Fruit fly (Drosophila melanogaster) whole organism, prepupa: Measurements from ENCODE around the gene Nak.

Experiments
- CG10631 ChIP-seq: fragments of 200-800 bp; sonication (Bioruptor generic); optimal IDR thresholded peaks from 2 replicates; lab custom pipeline; 2016; ENCODE audit warnings: missing biosample characterization, missing genetic modification characterization
- CG10669 ChIP-seq: fragments of 200-800 bp; sonication (Bioruptor generic); optimal IDR thresholded peaks from 3 replicates; lab custom pipeline; 2018; ENCODE audit warnings: missing biosample characterization, mild to moderate bottlenecking, missing genetic modification characterization, moderate library complexity
- CG11294 ChIP-seq: fragments of 200-800 bp; sonication (Bioruptor generic); IDR thresholded peaks from 2 replicates; pipeline ENCODE4 v1.3.6; 2022; ENCODE audit warnings: missing biosample characterization, missing genetic modification characterization
- CG11762 ChIP-seq: fragments of 200-800 bp; sonication (Bioruptor generic); optimal IDR thresholded peaks from 3 replicates; lab custom pipeline; 2016; ENCODE audit warnings: missing biosample characterization, missing genetic modification characterization; ENCODE audit not compliant: insufficient read depth
- CG11902 ChIP-seq: fragments of 200-800 bp; sonication (Bioruptor generic); optimal IDR thresholded peaks from 3 replicates; lab custom pipeline; 2016; ENCODE audit warnings: missing biosample characterization, missing genetic modification characterization
- CG1621 ChIP-seq: fragments of 200-800 bp; sonication (Bioruptor generic); optimal IDR thresholded peaks from 3 replicates; lab custom pipeline; 2018; ENCODE audit warnings: missing biosample characterization, mild to moderate bottlenecking, missing genetic modification characterization
- CG16779 ChIP-seq: fragments of 200-800 bp; sonication (Bioruptor generic); optimal IDR thresholded peaks from 3 replicates; lab custom pipeline; 2017; ENCODE audit warnings: missing biosample characterization, mild to moderate bottlenecking, missing genetic modification characterization
- CG3032 ChIP-seq: fragments of 200-800 bp; optimal IDR thresholded peaks from 2 replicates; lab custom pipeline; 2019; ENCODE audit warnings: missing biosample characterization, mild to moderate bottlenecking, missing genetic modification characterization, moderate library complexity
- CG31627 ChIP-seq: fragments of 200-800 bp; sonication (Bioruptor generic); optimal IDR thresholded peaks from 3 replicates; lab custom pipeline; 2016; ENCODE audit warnings: missing biosample characterization, missing genetic modification characterization
- CG32006 ChIP-seq: fragments of 200-800 bp; sonication (Bioruptor generic); optimal IDR thresholded peaks from 3 replicates; lab custom pipeline; 2017; ENCODE audit warnings: missing biosample characterization, mild to moderate bottlenecking, missing genetic modification characterization
- CG34406 ChIP-seq: fragments of 200-800 bp; sonication (Bioruptor generic); optimal IDR thresholded peaks from 3 replicates; lab custom pipeline; 2016; ENCODE audit warnings: missing biosample characterization, missing genetic modification characterization
- CG3919 ChIP-seq: fragments of 200-800 bp; sonication (Bioruptor generic); optimal IDR thresholded peaks from 3 replicates; lab custom pipeline; 2016; ENCODE audit warnings: missing biosample characterization, missing genetic modification characterization
- CG4318 ChIP-seq: fragments of 200-800 bp; sonication (Bioruptor generic); optimal IDR thresholded peaks from 3 replicates; lab custom pipeline; 2017; ENCODE audit warnings: missing biosample characterization, mild to moderate bottlenecking, missing genetic modification characterization
- CG6163 ChIP-seq: fragments of 200-800 bp; sonication (Bioruptor generic); IDR thresholded peaks from 3 replicates; pipeline ENCODE4 v1.3.6; 2022; ENCODE audit warnings: missing biosample characterization, missing genetic modification characterization
- CG6276 ChIP-seq: fragments of 200-800 bp; sonication (Bioruptor generic); optimal IDR thresholded peaks from 2 replicates; lab custom pipeline; 2017; ENCODE audit warnings: missing biosample characterization, mild to moderate bottlenecking, missing genetic modification characterization
- CG6792 ChIP-seq: fragments of 200-800 bp; sonication (Bioruptor generic); optimal IDR thresholded peaks from 3 replicates; lab custom pipeline; 2016; ENCODE audit warnings: missing biosample characterization, missing genetic modification characterization
- CG6808 ChIP-seq: fragments of 200-800 bp; sonication (Bioruptor generic); optimal IDR thresholded peaks from 3 replicates; lab custom pipeline; 2017; ENCODE audit warnings: missing biosample characterization, missing genetic modification characterization, mild to moderate bottlenecking, moderate library complexity, missing genetic modification reagents
- CG6854 ChIP-seq: fragments of 200-800 bp; sonication (Bioruptor generic); optimal IDR thresholded peaks from 2 replicates; lab custom pipeline; 2017; ENCODE audit warnings: missing biosample characterization, mild to moderate bottlenecking, missing genetic modification characterization
- CG8119 ChIP-seq: fragments of 200-800 bp; sonication (Bioruptor generic); IDR thresholded peaks from 3 replicates; pipeline ENCODE4 v1.3.6; 2022; ENCODE audit warnings: missing biosample characterization, missing genetic modification characterization
- CG8319 ChIP-seq: fragments of 200-800 bp; sonication (Bioruptor generic); optimal IDR thresholded peaks from 3 replicates; lab custom pipeline; 2016; ENCODE audit warnings: missing biosample characterization, missing genetic modification characterization
- CG8632 ChIP-seq: fragments of 200-800 bp; sonication (Bioruptor generic); optimal IDR thresholded peaks from 3 replicates; lab custom pipeline; 2016; ENCODE audit warnings: missing biosample characterization, missing genetic modification characterization
- CG9139 ChIP-seq: fragments of 200-800 bp; sonication (Bioruptor generic); optimal IDR thresholded peaks from 3 replicates; lab custom pipeline; 2017; ENCODE audit warnings: missing biosample characterization, mild to moderate bottlenecking, missing genetic modification characterization
- Eip78C ChIP-seq: fragments of 200-800 bp; sonication (Bioruptor generic); peaks from one replicate; lab custom pipeline; 2016; ENCODE audit warnings: missing biosample characterization, missing genetic modification characterization
- Ets96B ChIP-seq: fragments of 200-800 bp; optimal IDR thresholded peaks from 2 replicates; lab custom pipeline; 2019; ENCODE audit warnings: missing biosample characterization, mild to moderate bottlenecking, missing genetic modification characterization, moderate library complexity
- Gug ChIP-seq: fragments of 200-800 bp; sonication (Bioruptor generic); IDR thresholded peaks from 2 replicates; pipeline ENCODE4 v1.3.6; 2022; ENCODE audit warnings: missing biosample characterization, missing genetic modification characterization
- Hr38 ChIP-seq: sonication (Bioruptor generic); optimal IDR thresholded peaks from 2 replicates; lab custom pipeline; 2016; ENCODE audit warnings: missing biosample characterization, missing genetic modification characterization
- Hr39 ChIP-seq: fragments of 200-800 bp; sonication (Bioruptor generic); optimal IDR thresholded peaks from 2 replicates; lab custom pipeline; 2016; ENCODE audit warnings: missing biosample characterization, missing genetic modification characterization
- Met ChIP-seq: fragments of 200-800 bp; sonication (Bioruptor generic); optimal IDR thresholded peaks from 3 replicates; lab custom pipeline; 2016; ENCODE audit warnings: missing biosample characterization, missing genetic modification characterization
- OdsH ChIP-seq: fragments of 200-800 bp; sonication (Bioruptor generic); optimal IDR thresholded peaks from 3 replicates; lab custom pipeline; 2016; ENCODE audit warnings: missing biosample characterization, missing genetic modification characterization
- Sox102F ChIP-seq: fragments of 200-800 bp; sonication (Bioruptor generic); optimal IDR thresholded peaks from 2 replicates; lab custom pipeline; 2016; ENCODE audit warnings: missing biosample characterization, mild to moderate bottlenecking, missing genetic modification characterization
- Sox14 ChIP-seq: fragments of 200-800 bp; sonication (Bioruptor generic); optimal IDR thresholded peaks from 3 replicates; lab custom pipeline; 2016; ENCODE audit warnings: missing biosample characterization, missing genetic modification characterization
- Sox15 ChIP-seq: fragments of 200-800 bp; sonication (Bioruptor generic); optimal IDR thresholded peaks from 3 replicates; lab custom pipeline; 2016; ENCODE audit warnings: missing biosample characterization, missing genetic modification characterization
- achi ChIP-seq: fragments of 200-800 bp; sonication (Bioruptor generic); optimal IDR thresholded peaks from 3 replicates; lab custom pipeline; 2016; ENCODE audit warnings: missing biosample characterization, missing genetic modification characterization
- acj6 ChIP-seq: fragments of 200-800 bp; sonication (Bioruptor generic); optimal IDR thresholded peaks from 3 replicates; lab custom pipeline; 2016; ENCODE audit warnings: missing biosample characterization, missing genetic modification characterization
- dac ChIP-seq: fragments of 200-800 bp; sonication (Bioruptor generic); optimal IDR thresholded peaks from 2 replicates; lab custom pipeline; 2017; ENCODE audit warnings: missing biosample characterization, mild to moderate bottlenecking, missing genetic modification characterization
- dsx ChIP-seq: fragments of 200-800 bp; optimal IDR thresholded peaks from 3 replicates; lab custom pipeline; 2019; ENCODE audit warnings: missing biosample characterization, mild to moderate bottlenecking, missing genetic modification characterization, moderate library complexity; ENCODE audit not compliant: poor library complexity, severe bottlenecking
- esn ChIP-seq: fragments of 200-800 bp; sonication (Bioruptor generic); optimal IDR thresholded peaks from 2 replicates; lab custom pipeline; 2016; ENCODE audit warnings: missing biosample characterization, mild to moderate bottlenecking, missing genetic modification characterization, moderate library complexity
- fkh ChIP-seq: fragments of 200-800 bp; sonication (Bioruptor generic); optimal IDR thresholded peaks from 3 replicates; lab custom pipeline; 2017; ENCODE audit warnings: missing biosample characterization, mild to moderate bottlenecking, missing genetic modification characterization, moderate library complexity
- lz ChIP-seq: fragments of 200-800 bp; sonication (Bioruptor generic); optimal IDR thresholded peaks from 3 replicates; lab custom pipeline; 2016; ENCODE audit warnings: missing biosample characterization, missing genetic modification characterization
- net ChIP-seq: fragments of 200-800 bp; sonication (Bioruptor generic); optimal IDR thresholded peaks from 3 replicates; lab custom pipeline; 2016; ENCODE audit warnings: missing biosample characterization, missing genetic modification characterization
- pdm3 ChIP-seq: fragments of 200-800 bp; sonication (Bioruptor generic); optimal IDR thresholded peaks from 3 replicates; lab custom pipeline; 2016; ENCODE audit warnings: missing biosample characterization, missing genetic modification characterization
- spab ChIP-seq: fragments of 200-800 bp; sonication (Bioruptor generic); optimal IDR thresholded peaks from 2 replicates; lab custom pipeline; 2017; ENCODE audit warnings: missing biosample characterization, mild to moderate bottlenecking, missing genetic modification characterization, missing genetic modification reagents
- ss ChIP-seq, 2 experiments: fragments of 200-800 bp; sonication (Bioruptor generic); optimal IDR thresholded peaks; 2 replicates in 1 of 2; 3 replicates in 1 of 2; lab custom pipeline; 2017 to 2018; ENCODE audit warnings: mild to moderate bottlenecking in 2 of 2, missing biosample characterization in 2 of 2, missing genetic modification characterization in 2 of 2, moderate library complexity in 1 of 2
- svp ChIP-seq: fragments of 200-800 bp; sonication (Bioruptor generic); peaks from one replicate; lab custom pipeline; 2016; ENCODE audit warnings: missing biosample characterization, missing genetic modification characterization
- topi ChIP-seq: fragments of 200-800 bp; sonication (Bioruptor generic); optimal IDR thresholded peaks from 3 replicates; lab custom pipeline; 2016; ENCODE audit warnings: missing biosample characterization, missing genetic modification characterization
- vri ChIP-seq: fragments of 200-800 bp; sonication (Bioruptor generic); optimal IDR thresholded peaks from 3 replicates; lab custom pipeline; 2016; ENCODE audit warnings: missing biosample characterization, mild to moderate bottlenecking, missing genetic modification characterization

Nak gene

DNA sequence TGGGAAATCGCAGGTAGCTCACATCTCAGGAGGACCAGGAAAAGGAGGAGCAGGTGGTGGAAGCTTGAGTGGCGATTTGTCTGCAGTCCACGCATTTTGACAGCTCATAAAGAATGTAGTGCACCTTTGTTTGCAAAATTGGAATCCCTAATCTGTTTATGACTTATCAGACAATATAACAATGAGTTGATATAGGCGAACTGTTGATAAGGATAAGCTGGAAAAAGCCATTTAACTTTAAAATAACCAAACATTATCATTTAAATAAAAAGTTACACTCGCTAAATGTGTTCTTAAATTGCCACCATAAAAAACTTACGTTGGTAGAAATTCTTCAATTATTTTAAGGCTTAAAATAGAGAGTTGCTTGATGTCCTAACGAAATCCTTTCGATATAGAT is 21.6 kb upstream of the Nak start, which contains the start of gene CG15170:
TSS of gene CG15170 (minus strand) at position 101 of the 400 bp plus-strand sequence.
- TF ChIP-seq spab, result no peak
- TF ChIP-seq CG31627 (GFP tag; lab: Kevin White, UChicago), result no peak
- no peak for TF ChIP-seq CG10669 (GFP tag; lab: Kevin White, UChicago)
- TF ChIP-seq CG16779 (tag; lab: Kevin White, UChicago), result no peak
- TF ChIP-seq CG1621, result no peak
- TF ChIP-seq dac (GFP tag; lab: Kevin White, UChicago), result no peak
- TF ChIP-seq svp (GFP tag; lab: Kevin White, UChicago), result no peak
- TF ChIP-seq Eip78C (GFP tag; lab: Kevin White, UChicago), result no peak
- TF ChIP-seq CG11762 (GFP tag; lab: Kevin White, UChicago), result no peak
- no peak for TF ChIP-seq esn (GFP tag; lab: Kevin White, UChicago)
- TF ChIP-seq, all 60 proteins: peak for 0

DNA sequence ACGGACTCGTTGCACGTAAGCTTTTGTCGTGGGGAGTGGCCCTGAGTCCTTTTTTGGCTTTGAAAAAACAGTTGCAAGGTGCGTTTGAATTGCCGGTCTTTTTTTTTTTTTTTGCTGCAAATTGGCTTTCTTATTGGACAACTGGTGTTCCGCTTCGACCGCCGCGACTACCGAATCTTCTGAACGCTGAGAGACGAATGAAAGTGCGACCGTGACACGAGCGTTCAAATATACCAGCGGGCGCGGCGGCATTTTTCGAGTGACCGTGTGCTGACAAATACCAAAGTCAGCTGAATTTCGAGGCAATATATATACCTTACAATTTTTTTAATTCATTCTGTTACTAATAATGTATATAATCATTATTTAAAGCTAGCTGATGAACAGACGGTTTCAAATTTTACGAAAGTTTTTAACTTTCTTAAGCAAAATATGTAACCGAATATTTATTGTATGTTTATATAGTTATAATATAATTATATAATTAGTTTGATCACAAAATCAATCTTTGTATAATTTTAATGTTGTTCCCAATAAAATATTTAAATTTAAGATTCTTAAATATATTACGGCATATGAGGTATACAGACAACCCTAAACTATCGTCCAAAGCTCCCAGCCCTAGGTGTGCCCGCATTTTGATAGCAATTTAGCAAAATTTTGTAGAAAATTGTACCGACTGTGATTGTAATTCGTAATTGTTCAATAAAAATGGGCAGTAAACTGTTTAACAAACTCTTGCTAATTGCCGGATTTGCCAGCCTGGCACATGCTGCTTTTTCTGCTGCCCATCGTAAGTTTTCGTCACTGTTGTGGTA is 18.7 kb upstream of the Nak start, which contains the start of the genes Swip-1 and EMC5:
TSS of gene Swip-1 (minus strand) at position 203 of the 818 bp plus-strand sequence.
TSS of gene EMC5 (plus strand) at position 630 of the 818 bp plus-strand sequence.
- TF ChIP-seq net (GFP tag; lab: Kevin White, UChicago) (peak; percentile 20), Ets96B (tag; lab: Kevin White, UChicago) (peak; percentile 46), CG10669 (GFP tag; lab: Kevin White, UChicago) (peak; percentile 9), acj6 (peak; percentile 35), CG3919 (GFP tag; lab: Kevin White, UChicago) (peak; percentile 50), vri (GFP tag; lab: Kevin White, UChicago) (peak; percentile 27), CG9139 (GFP tag; lab: Kevin White, UChicago) (no peak), CG6854 (GFP tag; lab: Kevin White, UChicago) (peak; percentile 44), CG31627 (GFP tag; lab: Kevin White, UChicago) (peak; percentile 26), fkh (GFP tag; lab: Kevin White, UChicago) (no peak), CG8319 (GFP tag; lab: Kevin White, UChicago) (no peak), Gug (GFP tag; lab: Robert Waterston, UW) (no peak), Sox15 (GFP tag; lab: Kevin White, UChicago) (no peak), CG8119 (GFP tag; lab: Robert Waterston, UW) (0 out of 3 replicates have a peak, but pooled peaks have one; percentile 38), dac (GFP tag; lab: Kevin White, UChicago) (no peak), CG11902 (GFP tag; lab: Kevin White, UChicago) (peak; percentile 51), achi (GFP tag; lab: Kevin White, UChicago) (peak; percentile 20), CG6163 (GFP tag; lab: Robert Waterston, UW) (peak; percentile 61; the same call in 2 of the 3 replicates), CG11294 (GFP tag; lab: Robert Waterston, UW) (no peak), Hr38 (GFP tag; lab: Kevin White, UChicago) (no peak), Sox102F (GFP tag; lab: Kevin White, UChicago) (peak; percentile 38), CG6808 (GFP tag; lab: Kevin White, UChicago) (peak; percentile 35), CG1621 (no peak), CG10631 (GFP tag; lab: Kevin White, UChicago) (peak; percentile 71), OdsH (peak; percentile 36), CG6276 (GFP tag; lab: Kevin White, UChicago) (no peak), CG32006 (GFP tag; lab: Kevin White, UChicago) (peak; percentile 48), ss (GFP tag; optimal IDR thresholded peaks at IDR 0.05; lab: Kevin White, UChicago) (no peak), pdm3 (peak; percentile 2), dsx (GFP tag; lab: Kevin White, UChicago) (peak; percentile 16), Hr39 (no peak), CG34406 (GFP tag; lab: Kevin White, UChicago) (peak; percentile 48), spab (no peak), CG3032 (tag; lab: Kevin White, UChicago) (peak; percentile 66), Sox14 (peak; percentile 10), lz (GFP tag; lab: Kevin White, UChicago) (peak; percentile 26), CG11762 (GFP tag; lab: Kevin White, UChicago) (no peak), topi (GFP tag; lab: Kevin White, UChicago) (peak; percentile 17), CG4318 (GFP tag; lab: Kevin White, UChicago) (peak; percentile 33), esn (GFP tag; lab: Kevin White, UChicago) (peak; percentile 61), Met (GFP tag; lab: Kevin White, UChicago) (peak; percentile 13), CG6792 (no peak), svp (GFP tag; lab: Kevin White, UChicago) (no peak), CG8632 (GFP tag; lab: Kevin White, UChicago) (no peak)
